Worm (Caenorhabditis elegans) whole organism, late embryonic: ENCODE data around the gene clec-256.

Experiments used
- Y22D7AL.16 ChIP-seq: sonication (generic microtip); optimal IDR thresholded peaks from 2 replicates; lab custom pipeline; 2016; ENCODE audit warnings: missing genetic modification characterization, missing compliant biosample characterization
- ets-4 ChIP-seq: sonication (generic microtip); optimal IDR thresholded peaks from 2 replicates; lab custom pipeline; 2016; ENCODE audit warnings: missing genetic modification characterization, missing compliant biosample characterization
- hlh-30 ChIP-seq: sonication (generic microtip); optimal IDR thresholded peaks from 2 replicates; lab custom pipeline; 2017; ENCODE audit warnings: antibody characterized with exemption, missing genetic modification characterization, missing compliant biosample characterization; ENCODE audit not compliant: insufficient read depth
- madf-2 ChIP-seq: sonication (generic microtip); optimal IDR thresholded peaks from 2 replicates; lab custom pipeline; 2017; ENCODE audit warnings: missing genetic modification characterization, missing compliant biosample characterization
- nhr-11 ChIP-seq: fragments of 150-350 bp; optimal IDR thresholded peaks from 2 replicates; lab custom pipeline; 2014; ENCODE audit warnings: missing biosample characterization, missing genetic modification characterization
- pag-3 ChIP-seq: sonication (generic microtip); optimal IDR thresholded peaks from 2 replicates; lab custom pipeline; 2016; ENCODE audit warnings: missing compliant biosample characterization, missing genetic modification characterization, borderline replicate concordance
- pha-4 ChIP-seq: fragments of 150-350 bp; optimal IDR thresholded peaks from 2 replicates; lab custom pipeline; 2018; ENCODE audit warnings: missing biosample characterization, missing genetic modification reagents, missing genetic modification characterization

DNA sequence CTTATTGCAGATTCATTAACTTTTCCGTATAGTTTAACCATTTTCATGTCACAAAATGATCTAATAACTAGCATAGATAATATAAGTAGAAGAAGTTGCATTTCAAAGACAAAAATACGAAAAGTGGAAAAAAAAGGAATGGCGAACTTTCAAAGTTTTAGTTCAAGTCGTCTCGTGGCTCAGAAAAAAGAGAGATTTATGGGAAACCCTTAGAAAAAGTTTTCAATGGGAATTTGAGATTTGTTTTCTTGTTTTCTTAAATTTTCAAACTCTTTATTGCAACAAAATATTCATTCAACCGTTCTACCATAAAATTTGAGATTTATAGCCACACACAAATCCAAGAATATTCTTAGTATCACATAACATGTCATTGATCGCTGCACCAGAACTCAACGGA is 29.4 kb upstream of the clec-256 start, which contains the start of gene clec-250:
- no peak for TF ChIP-seq pha-4 (tag; lab: Kevin White, UChicago)
- TF ChIP-seq ets-4 (tag; lab: Kevin White, UChicago) = no peak
- no peak for TF ChIP-seq Y22D7AL.16
- TF ChIP-seq hlh-30 = no peak
- no peak for TF ChIP-seq nhr-11 (tag; lab: Kevin White, UChicago)
- no peak for TF ChIP-seq pag-3 (tag; lab: Kevin White, UChicago)
- TF ChIP-seq madf-2 (tag; lab: Kevin White, UChicago) = no peak
